Fruit fly (Drosophila melanogaster) whole organism, embryonic: ENCODE data around the gene CG43968.
"Not testable (repeated sequence)": the region's sequence is repeated elsewhere in the genome, so short reads cannot be mapped to it uniquely, and the experiment has no call there.

Experiments
- Abd-B ChIP-seq: fragments of 200-800 bp; sonication (Bioruptor generic); optimal IDR thresholded peaks from 2 replicates; lab custom pipeline; 2018; ENCODE audit warnings: missing biosample characterization, mild to moderate bottlenecking, missing genetic modification characterization, moderate library complexity
- Atf-2 ChIP-seq: fragments of 200-800 bp; sonication (Bioruptor generic); optimal IDR thresholded peaks from 2 replicates; lab custom pipeline; 2016; ENCODE audit warnings: missing biosample characterization, missing genetic modification characterization
- BtbVII ChIP-seq: fragments of 200-800 bp; sonication (Bioruptor generic); optimal IDR thresholded peaks from 3 replicates; lab custom pipeline; 2017; ENCODE audit warnings: missing biosample characterization, mild to moderate bottlenecking, missing genetic modification characterization
- CG1024 ChIP-seq: fragments of 200-800 bp; sonication (Bioruptor generic); IDR thresholded peaks from 2 replicates; pipeline ENCODE4 v1.3.6; 2022; ENCODE audit warnings: missing biosample characterization, missing genetic modification characterization
- CG11723 ChIP-seq: fragments of 200-800 bp; sonication (Bioruptor generic); optimal IDR thresholded peaks from 2 replicates; lab custom pipeline; 2017; ENCODE audit warnings: missing biosample characterization, mild to moderate bottlenecking, missing genetic modification characterization
- CG12659 ChIP-seq: fragments of 200-800 bp; sonication (Bioruptor generic); optimal IDR thresholded peaks from 3 replicates; lab custom pipeline; 2017; ENCODE audit warnings: mild to moderate bottlenecking, missing biosample characterization, missing genetic modification reagents, missing genetic modification characterization
- CG15696 ChIP-seq: fragments of 200-800 bp; sonication (Bioruptor generic); optimal IDR thresholded peaks from 2 replicates; lab custom pipeline; 2019; ENCODE audit warnings: missing biosample characterization, mild to moderate bottlenecking, missing genetic modification characterization, moderate library complexity
- CG1603 ChIP-seq: fragments of 200-800 bp; sonication (Bioruptor generic); optimal IDR thresholded peaks from 2 replicates; lab custom pipeline; 2019; ENCODE audit warnings: missing biosample characterization, mild to moderate bottlenecking, missing genetic modification characterization, moderate library complexity
- CG17802 ChIP-seq: fragments of 200-800 bp; sonication (Bioruptor generic); optimal IDR thresholded peaks from 2 replicates; lab custom pipeline; 2018; ENCODE audit warnings: missing biosample characterization, mild to moderate bottlenecking, missing genetic modification characterization, moderate library complexity
- CG18764 ChIP-seq: fragments of 200-800 bp; sonication (Bioruptor generic); optimal IDR thresholded peaks from 3 replicates; lab custom pipeline; 2016; ENCODE audit warnings: missing biosample characterization, missing genetic modification characterization
- CG30020 ChIP-seq: fragments of 200-800 bp; optimal IDR thresholded peaks from 2 replicates; lab custom pipeline; 2019; ENCODE audit warnings: missing biosample characterization, mild to moderate bottlenecking, missing genetic modification characterization, moderate library complexity
- CG42726 ChIP-seq: fragments of 200-800 bp; sonication (Bioruptor generic); IDR thresholded peaks from 2 replicates; pipeline ENCODE4 v1.3.6; 2022; ENCODE audit warnings: missing biosample characterization, missing genetic modification characterization; ENCODE audit not compliant: partially characterized antibody
- CG8089 ChIP-seq: fragments of 200-800 bp; sonication (Bioruptor generic); optimal IDR thresholded peaks from 3 replicates; lab custom pipeline; 2016; ENCODE audit warnings: missing biosample characterization, missing genetic modification characterization
- CG9817 ChIP-seq: fragments of 200-800 bp; sonication (Bioruptor generic); optimal IDR thresholded peaks from 2 replicates; lab custom pipeline; 2018; ENCODE audit warnings: missing biosample characterization, mild to moderate bottlenecking, missing genetic modification characterization, moderate library complexity
- Ets65A ChIP-seq: fragments of 200-800 bp; sonication (Bioruptor generic); peaks from one replicate; lab custom pipeline; 2016; ENCODE audit warnings: missing biosample characterization, missing genetic modification characterization
- Opbp ChIP-seq: fragments of 200-800 bp; sonication (Bioruptor generic); IDR thresholded peaks from 3 replicates; pipeline ENCODE4 v1.3.6; 2022; ENCODE audit warnings: missing biosample characterization, missing genetic modification characterization; ENCODE audit not compliant: partially characterized antibody
- Optix ChIP-seq: fragments of 200-800 bp; sonication (Bioruptor generic); IDR thresholded peaks from 3 replicates; pipeline ENCODE4 v1.3.6; 2022; ENCODE audit warnings: missing biosample characterization, missing genetic modification characterization
- Xrp1 ChIP-seq: fragments of 200-800 bp; sonication (Bioruptor generic); IDR thresholded peaks from 2 replicates; pipeline ENCODE4 v1.3.6; 2022; ENCODE audit warnings: missing biosample characterization, missing genetic modification characterization
- gem ChIP-seq: fragments of 200-800 bp; sonication (Bioruptor generic); optimal IDR thresholded peaks from 2 replicates; lab custom pipeline; 2019; ENCODE audit warnings: missing biosample characterization, mild to moderate bottlenecking, missing genetic modification characterization, moderate library complexity
- h ChIP-seq: fragments of >200 bp; optimal IDR thresholded peaks from 2 replicates; lab custom pipeline; 2017
- ssp ChIP-seq: fragments of 200-800 bp; sonication (Bioruptor generic); IDR thresholded peaks from 2 replicates; pipeline ENCODE4 v1.3.6; 2022; ENCODE audit warnings: missing biosample characterization, missing genetic modification characterization
- tio ChIP-seq: fragments of 200-800 bp; sonication (Bioruptor generic); optimal IDR thresholded peaks from 2 replicates; lab custom pipeline; 2017; ENCODE audit warnings: missing biosample characterization, missing genetic modification characterization, inconsistent platforms
- yki ChIP-seq: fragments of >200 bp; optimal IDR thresholded peaks from 3 replicates; lab custom pipeline; 2018

The CG43968 gene

dm6 chr3L:23783931-23784330 is at the start of gene CG43968:
Gene CG43968 (plus strand): TSS chr3L:23784231.
- TF ChIP-seq Atf-2 (GFP tag; lab: Kevin White, UChicago) (no peak), CG12659 (GFP tag; lab: Kevin White, UChicago) (no peak)

dm6 chr3L:23737660-23738059 is 46.4 kb upstream of the CG43968 start, which contains the start of gene CG17698:
Gene CG17698 (plus strand): TSS chr3L:23737960.
- TF ChIP-seq tio (GFP tag; lab: Kevin White, UChicago); Abd-B; Optix (GFP tag; lab: Robert Waterston, UW): not testable (repeated sequence)

dm6 chr3L:23738183-23738831 is 45.7 kb upstream of the CG43968 start:
- TF ChIP-seq CG42726 (GFP tag; lab: Robert Waterston, UW) (no peak), CG8089 (GFP tag; lab: Kevin White, UChicago) (peak; percentile 72), CG30020 (tag; lab: Kevin White, UChicago) (peak; percentile 91), CG17802 (peak; percentile 47), Xrp1 (GFP tag; lab: Robert Waterston, UW) (no peak; the same call in 1 of the 2 replicates), CG1603 (tag; lab: Kevin White, UChicago) (peak; percentile 74), h (lab: Kevin White, UChicago) (no peak), CG11723 (peak; percentile 11), yki (lab: Kevin White, UChicago) (no peak), BtbVII (no peak), gem (tag; lab: Kevin White, UChicago) (peak; percentile 23), CG1024 (peak; percentile 85), CG15696 (tag; lab: Kevin White, UChicago) (peak; percentile 78), Ets65A (peak; percentile 26), CG18764 (GFP tag; lab: Kevin White, UChicago) (peak; percentile 95), ssp (GFP tag; lab: Robert Waterston, UW) (peak; percentile 41), Opbp (0 out of 3 replicates have a peak, but pooled peaks have one; percentile 14), CG9817 (tag; lab: Kevin White, UChicago) (no peak)
